Fruit fly (Drosophila melanogaster): Measurements from ENCODE around the gene CG9008.

CG9008 gene

dm6 chr2L:13803805-13804560 lies 24.0 kb upstream of the CG9008 start (continued):
- TF ChIP-seq cyc (GFP tag; optimal IDR thresholded peaks at IDR 0.05) = no peak
- TF ChIP-seq ss (GFP tag; optimal IDR thresholded peaks at IDR 0.05) = peak in 1 of 2 experiments; percentile 16
- TF ChIP-seq CG31627 (GFP tag; optimal IDR thresholded peaks at IDR 0.05) = no peak
- TF ChIP-seq Sox14 (GFP tag; optimal IDR thresholded peaks at IDR 0.05) = no peak
- TF ChIP-seq Eip78C (GFP tag) = peak; percentile 53
- no peak for TF ChIP-seq Hr39 (GFP tag; optimal IDR thresholded peaks at IDR 0.05)
- no peak for TF ChIP-seq CG34406 (GFP tag; optimal IDR thresholded peaks at IDR 0.05)
- no peak for TF ChIP-seq Hr4 (GFP tag; optimal IDR thresholded peaks at IDR 0.05)
- TF ChIP-seq CG16779 (tag; optimal IDR thresholded peaks at IDR 0.05) = no peak
- peak; percentile 38 for TF ChIP-seq vri (GFP tag; optimal IDR thresholded peaks at IDR 0.05)
- no peak for TF ChIP-seq fd85E (GFP tag; optimal IDR thresholded peaks at IDR 0.05)
- no peak for TF ChIP-seq Hr38 (GFP tag; optimal IDR thresholded peaks at IDR 0.05)
- TF ChIP-seq CG6808 (GFP tag; optimal IDR thresholded peaks at IDR 0.05) = peak; percentile 10
- TF ChIP-seq dac (GFP tag; optimal IDR thresholded peaks at IDR 0.05) = no peak
- TF ChIP-seq CG6854 (GFP tag; optimal IDR thresholded peaks at IDR 0.05) = peak; percentile 41
- TF ChIP-seq CG10631 (GFP tag; optimal IDR thresholded peaks at IDR 0.05) = no peak
- no peak for TF ChIP-seq CG8119 (GFP tag; IDR thresholded peaks at IDR 0.05)
- TF ChIP-seq CG9139 (GFP tag; optimal IDR thresholded peaks at IDR 0.05) = no peak
- TF ChIP-seq Sox15 (GFP tag; optimal IDR thresholded peaks at IDR 0.05) = no peak
- TF ChIP-seq CG15336 (GFP tag; IDR thresholded peaks at IDR 0.05) = no peak
- TF ChIP-seq CG3032 (tag; optimal IDR thresholded peaks at IDR 0.05) = no peak
- no peak for TF ChIP-seq Sox102F (GFP tag; optimal IDR thresholded peaks at IDR 0.05)
- TF ChIP-seq spab (GFP tag; optimal IDR thresholded peaks at IDR 0.05) = no peak
- no peak for TF ChIP-seq CG4318 (GFP tag; optimal IDR thresholded peaks at IDR 0.05)
- TF ChIP-seq achi (GFP tag; optimal IDR thresholded peaks at IDR 0.05) = no peak
- TF ChIP-seq CG7368 (GFP tag; optimal IDR thresholded peaks at IDR 0.05) = no peak
- no peak for TF ChIP-seq CG11762 (GFP tag; optimal IDR thresholded peaks at IDR 0.05; ENCODE audit: insufficient read depth)

- TF ChIP-seq Sox14 (GFP tag; optimal IDR thresholded peaks at IDR 0.05) (no peak), CG11762 (GFP tag; optimal IDR thresholded peaks at IDR 0.05; ENCODE audit: insufficient read depth) (no peak), fkh (GFP tag; optimal IDR thresholded peaks at IDR 0.05) (peak; percentile 12), CG16779 (tag; optimal IDR thresholded peaks at IDR 0.05) (no peak), CG31627 (GFP tag; optimal IDR thresholded peaks at IDR 0.05) (no peak), dac (GFP tag; optimal IDR thresholded peaks at IDR 0.05) (no peak), CG3032 (tag; optimal IDR thresholded peaks at IDR 0.05) (no peak), eg (GFP tag; IDR thresholded peaks at IDR 0.05) (peak; percentile 33; the same call in 1 of the 3 replicates), CG15336 (GFP tag; IDR thresholded peaks at IDR 0.05) (no peak)
Measured at dm6 chr2L:13803032-13803661, 23.2 kb upstream of the CG9008 start, which contains the start of gene CAH1. TSS of gene CAH1 (plus strand) at chr2L:13803626.

- TF ChIP-seq Eip78C (GFP tag) = no peak
- TF ChIP-seq CG32006 (GFP tag; optimal IDR thresholded peaks at IDR 0.05) = no peak
- TF ChIP-seq CG3032 (tag; optimal IDR thresholded peaks at IDR 0.05) = no peak
- TF ChIP-seq CG6276 (GFP tag; optimal IDR thresholded peaks at IDR 0.05) = no peak
- no peak for TF ChIP-seq Hr4 (GFP tag; optimal IDR thresholded peaks at IDR 0.05)
- no peak for TF ChIP-seq CG16779 (tag; optimal IDR thresholded peaks at IDR 0.05)
- no peak for TF ChIP-seq CG8119 (GFP tag; IDR thresholded peaks at IDR 0.05)
- TF ChIP-seq Smox (GFP tag; optimal IDR thresholded peaks at IDR 0.05) = no peak
Measured at dm6 chr2L:13802075-13802639, 22.2 kb upstream of the CG9008 start.

dm6 chr2L:13801166-13801565 lies 21.2 kb upstream of the CG9008 start:
- TF ChIP-seq fkh (GFP tag; optimal IDR thresholded peaks at IDR 0.05) (peak; percentile 42), topi (GFP tag; optimal IDR thresholded peaks at IDR 0.05) (no peak), CG1621 (tag; optimal IDR thresholded peaks at IDR 0.05) (no peak), Sox14 (GFP tag; optimal IDR thresholded peaks at IDR 0.05) (no peak), cyc (GFP tag; optimal IDR thresholded peaks at IDR 0.05) (no peak)
